Worm (Caenorhabditis elegans) whole organism, L4 larva: ENCODE data around the gene bcat-1.

Experiments used
- F44E2.7 ChIP-seq: fragments of 200-800 bp; sonication (Bioruptor generic); IDR thresholded peaks from 2 replicates; pipeline ENCODE4 v2.1.2; 2022; ENCODE audit warnings: missing genetic modification characterization, missing compliant biosample characterization
- T20F7.1 ChIP-seq: fragments of 200-800 bp; sonication (Bioruptor generic); optimal IDR thresholded peaks from 2 replicates; lab custom pipeline; 2018; ENCODE audit warnings: mild to moderate bottlenecking, missing genetic modification characterization, missing compliant biosample characterization
- T26A8.4 ChIP-seq: fragments of 200-800 bp; sonication (Bioruptor generic); IDR thresholded peaks from 2 replicates; pipeline ENCODE4 v1.3.6; 2022; ENCODE audit warnings: missing genetic modification characterization, missing compliant biosample characterization
- Y105C5A.15 ChIP-seq: fragments of 200-800 bp; sonication (Bioruptor generic); IDR thresholded peaks from 2 replicates; pipeline ENCODE4 v1.3.6; 2022; ENCODE audit warnings: missing genetic modification characterization, missing compliant biosample characterization
- Y75B8A.6 ChIP-seq: fragments of 200-800 bp; sonication (Bioruptor generic); IDR thresholded peaks from 2 replicates; pipeline ENCODE4 v1.3.6; 2022; ENCODE audit warnings: missing genetic modification reagents, missing genetic modification characterization, missing compliant biosample characterization
- ZK337.2 ChIP-seq: fragments of 200-800 bp; sonication (Bioruptor generic); IDR thresholded peaks from 2 replicates; pipeline ENCODE4 v1.3.6; 2022; ENCODE audit warnings: missing genetic modification reagents, missing genetic modification characterization, missing compliant biosample characterization
- ZK546.5 ChIP-seq, 2 experiments: sonication (generic microtip); optimal IDR thresholded peaks; 2 replicates each; lab custom pipeline; 2017; ENCODE audit warnings: missing biosample characterization in 2 of 2, missing genetic modification characterization in 2 of 2
- aha-1 ChIP-seq: fragments of 150-350 bp; peaks from one replicate; lab custom pipeline; 2014; ENCODE audit warnings: missing biosample characterization, missing genetic modification characterization
- arid-1 ChIP-seq: fragments of 200-800 bp; sonication (Bioruptor generic); conservative IDR thresholded peaks from 2 replicates; pipeline ENCODE4 v1.3.6; 2022; ENCODE audit warnings: missing genetic modification reagents, missing genetic modification characterization, missing compliant biosample characterization
- ceh-32 ChIP-seq: sonication (generic microtip); optimal IDR thresholded peaks from 2 replicates; lab custom pipeline; 2016; ENCODE audit warnings: mild to moderate bottlenecking, missing genetic modification characterization, missing compliant biosample characterization; ENCODE audit not compliant: poor library complexity
- ceh-82 ChIP-seq: sonication (generic microtip); optimal IDR thresholded peaks from 2 replicates; lab custom pipeline; 2017; ENCODE audit warnings: missing biosample characterization, missing genetic modification characterization
- ces-1 ChIP-seq: fragments of 150-350 bp; sonication (generic microtip); optimal IDR thresholded peaks from 4 replicates; lab custom pipeline; 2014; ENCODE audit warnings: missing biosample characterization, missing genetic modification reagents, missing genetic modification characterization
- cey-2 ChIP-seq: sonication (generic microtip); optimal IDR thresholded peaks from 3 replicates; lab custom pipeline; 2017; ENCODE audit warnings: missing genetic modification characterization, mild to moderate bottlenecking, missing compliant biosample characterization, antibody characterized with exemption, borderline replicate concordance; ENCODE audit not compliant: insufficient read depth
- daf-12 ChIP-seq: fragments of 150-350 bp; optimal IDR thresholded peaks from 2 replicates; lab custom pipeline; 2014; ENCODE audit warnings: missing biosample characterization, missing genetic modification reagents, missing genetic modification characterization
- egl-27 ChIP-seq: sonication (generic microtip); optimal IDR thresholded peaks from 3 replicates; lab custom pipeline; 2017; ENCODE audit warnings: missing biosample characterization, missing genetic modification reagents, missing genetic modification characterization
- gei-8 ChIP-seq: fragments of 200-800 bp; sonication (Bioruptor generic); optimal IDR thresholded peaks from 2 replicates; lab custom pipeline; 2018; ENCODE audit warnings: mild to moderate bottlenecking, missing genetic modification characterization, missing compliant biosample characterization
- hif-1 ChIP-seq, 2 experiments: sonication (generic microtip); optimal IDR thresholded peaks; 2 replicates each; lab custom pipeline; 2016 to 2017; ENCODE audit warnings: missing compliant biosample characterization in 2 of 2, missing genetic modification characterization in 2 of 2, missing genetic modification reagents in 2 of 2, missing genotype in 2 of 2, mild to moderate bottlenecking in 1 of 2
- hlh-11 ChIP-seq: fragments of 200-800 bp; sonication (Bioruptor generic); optimal IDR thresholded peaks from 2 replicates; lab custom pipeline; 2018; ENCODE audit warnings: mild to moderate bottlenecking, missing genetic modification characterization, missing compliant biosample characterization
- hlh-30 ChIP-seq: sonication (generic microtip); optimal IDR thresholded peaks from 2 replicates; lab custom pipeline; 2017; ENCODE audit warnings: antibody characterized with exemption, mild to moderate bottlenecking, missing genetic modification characterization, missing compliant biosample characterization; ENCODE audit not compliant: insufficient read depth
- hmg-1.1 ChIP-seq: fragments of 200-800 bp; sonication (Bioruptor generic); IDR thresholded peaks from 2 replicates; pipeline ENCODE4 v1.3.6; 2022; ENCODE audit warnings: missing genetic modification reagents, missing genetic modification characterization, missing compliant biosample characterization
- lin-38 ChIP-seq: fragments of 200-800 bp; sonication (Bioruptor generic); IDR thresholded peaks from 2 replicates; pipeline ENCODE4 v1.3.6; 2022; ENCODE audit warnings: missing genetic modification reagents, missing genetic modification characterization, missing compliant biosample characterization
- lin-39 ChIP-seq: fragments of 150-350 bp; optimal IDR thresholded peaks from 2 replicates; lab custom pipeline; 2014; ENCODE audit warnings: missing biosample characterization, missing genetic modification reagents, missing genetic modification characterization
- lsy-2 ChIP-seq, 2 experiments: fragments of 150-350 bp in 1 of 2; sonication (generic microtip) in 1 of 2; optimal IDR thresholded peaks; 2 replicates each; lab custom pipeline; 2014 to 2017; ENCODE audit warnings: missing biosample characterization in 2 of 2, missing genetic modification characterization in 2 of 2
- madf-5 ChIP-seq, 2 experiments: fragments of 200-800 bp; sonication (Bioruptor generic); IDR thresholded peaks; 2 replicates each; pipeline ENCODE4 v1.3.6; 2022; ENCODE audit warnings: missing compliant biosample characterization in 2 of 2, missing genetic modification characterization in 2 of 2
- madf-9 ChIP-seq: fragments of 200-800 bp; sonication (Bioruptor generic); conservative IDR thresholded peaks from 2 replicates; pipeline ENCODE4 v1.3.6; 2022; ENCODE audit warnings: missing genetic modification reagents, missing genetic modification characterization, missing compliant biosample characterization
- mdl-1 ChIP-seq, 2 experiments: fragments of 150-350 bp in 1 of 2; sonication (generic microtip) in 1 of 2; optimal IDR thresholded peaks; 2 replicates each; lab custom pipeline; 2014 to 2017; ENCODE audit warnings: missing biosample characterization in 2 of 2, missing genetic modification characterization in 2 of 2
- mep-1 ChIP-seq: fragments of 150-350 bp; sonication (generic microtip); optimal IDR thresholded peaks from 3 replicates; lab custom pipeline; 2014; ENCODE audit warnings: missing biosample characterization, missing genetic modification characterization
- mes-2 ChIP-seq: sonication (generic microtip); optimal IDR thresholded peaks from 2 replicates; lab custom pipeline; 2016; ENCODE audit warnings: missing genotype, mild to moderate bottlenecking, missing genetic modification characterization, missing compliant biosample characterization; ENCODE audit not compliant: poor library complexity, severe bottlenecking
- mxl-2 ChIP-seq: fragments of 200-800 bp; sonication (Bioruptor generic); conservative IDR thresholded peaks from 2 replicates; pipeline ENCODE4 v1.3.6; 2022; ENCODE audit warnings: missing genetic modification reagents, missing genetic modification characterization, missing compliant biosample characterization
- mxl-3 ChIP-seq: fragments of 200-800 bp; sonication (Bioruptor generic); optimal IDR thresholded peaks from 2 replicates; lab custom pipeline; 2018; ENCODE audit warnings: mild to moderate bottlenecking, missing genetic modification characterization, missing compliant biosample characterization
- nhr-102 ChIP-seq: sonication (generic microtip); optimal IDR thresholded peaks from 2 replicates; lab custom pipeline; 2016; ENCODE audit warnings: mild to moderate bottlenecking, missing genetic modification characterization, moderate library complexity, missing compliant biosample characterization
- nhr-11 ChIP-seq: fragments of 150-350 bp; optimal IDR thresholded peaks from 2 replicates; lab custom pipeline; 2014; ENCODE audit warnings: missing biosample characterization, missing genetic modification characterization
- nhr-111 ChIP-seq: fragments of 200-800 bp; sonication (Bioruptor generic); optimal IDR thresholded peaks from 2 replicates; lab custom pipeline; 2018; ENCODE audit warnings: mild to moderate bottlenecking, missing genetic modification characterization, missing compliant biosample characterization
- nhr-25 ChIP-seq: sonication (generic microtip); optimal IDR thresholded peaks from 2 replicates; lab custom pipeline; 2017; ENCODE audit warnings: missing genetic modification characterization, mild to moderate bottlenecking, missing compliant biosample characterization, antibody characterized with exemption, moderate library complexity, borderline replicate concordance; ENCODE audit not compliant: insufficient read depth
- nhr-28 ChIP-seq: fragments of 150-350 bp; optimal IDR thresholded peaks from 2 replicates; lab custom pipeline; 2014; ENCODE audit warnings: missing biosample characterization, missing genetic modification characterization
- nhr-41 ChIP-seq: fragments of 200-800 bp; sonication (Bioruptor generic); IDR thresholded peaks from 2 replicates; pipeline ENCODE4 v1.3.6; 2022; ENCODE audit warnings: missing genetic modification reagents, missing genetic modification characterization, missing compliant biosample characterization
- nhr-76 ChIP-seq: fragments of 150-350 bp; optimal IDR thresholded peaks from 2 replicates; lab custom pipeline; 2014; ENCODE audit warnings: missing biosample characterization, missing genetic modification characterization
- nhr-77 ChIP-seq: fragments of 150-350 bp; optimal IDR thresholded peaks from 2 replicates; lab custom pipeline; 2014; ENCODE audit warnings: missing biosample characterization, missing genetic modification characterization
- php-3 ChIP-seq: fragments of 200-800 bp; sonication (Bioruptor generic); IDR thresholded peaks from 2 replicates; pipeline ENCODE4 v1.3.6; 2022; ENCODE audit warnings: missing genetic modification reagents, missing genetic modification characterization, missing compliant biosample characterization
- snpc-1.2 ChIP-seq: fragments of 200-800 bp; sonication (Bioruptor generic); IDR thresholded peaks from 2 replicates; pipeline ENCODE4 v1.3.6; 2022; ENCODE audit warnings: missing genetic modification reagents, missing genetic modification characterization, missing compliant biosample characterization
- snpc-4 ChIP-seq: fragments of 150-350 bp; optimal IDR thresholded peaks from 2 replicates; lab custom pipeline; 2014; ENCODE audit warnings: missing biosample characterization, missing genetic modification characterization
- spr-1 ChIP-seq: sonication (generic microtip); optimal IDR thresholded peaks from 2 replicates; lab custom pipeline; 2016; ENCODE audit warnings: mild to moderate bottlenecking, missing genetic modification characterization, missing compliant biosample characterization
- tag-97 ChIP-seq: fragments of 200-800 bp; sonication (Bioruptor generic); IDR thresholded peaks from 2 replicates; pipeline ENCODE4 v1.3.6; 2022; ENCODE audit warnings: missing genetic modification characterization, missing compliant biosample characterization
- unc-130 ChIP-seq: sonication (generic microtip); optimal IDR thresholded peaks from 2 replicates; lab custom pipeline; 2016; ENCODE audit warnings: missing genetic modification reagents, missing genetic modification characterization, missing compliant biosample characterization
- unc-62 ChIP-seq, 3 experiments: fragments of 150-350 bp in 1 of 3; sonication (generic microtip); optimal IDR thresholded peaks in 2 of 3; peaks in 1 of 3; 1 replicate in 1 of 3; 2 replicates in 2 of 3; lab custom pipeline; 2014 to 2017; ENCODE audit warnings: missing biosample characterization in 3 of 3, missing genetic modification characterization in 3 of 3, missing genetic modification reagents in 3 of 3, missing genotype in 1 of 3
- zfp-3 ChIP-seq: fragments of 200-800 bp; sonication (Bioruptor generic); conservative IDR thresholded peaks from 2 replicates; pipeline ENCODE4 v1.3.6; 2022; ENCODE audit warnings: missing genetic modification reagents, missing genetic modification characterization, missing compliant biosample characterization
- ztf-11 ChIP-seq: fragments of 150-350 bp; optimal IDR thresholded peaks from 2 replicates; lab custom pipeline; 2014; ENCODE audit warnings: missing biosample characterization, missing genetic modification characterization

Gene bcat-1

DNA sequence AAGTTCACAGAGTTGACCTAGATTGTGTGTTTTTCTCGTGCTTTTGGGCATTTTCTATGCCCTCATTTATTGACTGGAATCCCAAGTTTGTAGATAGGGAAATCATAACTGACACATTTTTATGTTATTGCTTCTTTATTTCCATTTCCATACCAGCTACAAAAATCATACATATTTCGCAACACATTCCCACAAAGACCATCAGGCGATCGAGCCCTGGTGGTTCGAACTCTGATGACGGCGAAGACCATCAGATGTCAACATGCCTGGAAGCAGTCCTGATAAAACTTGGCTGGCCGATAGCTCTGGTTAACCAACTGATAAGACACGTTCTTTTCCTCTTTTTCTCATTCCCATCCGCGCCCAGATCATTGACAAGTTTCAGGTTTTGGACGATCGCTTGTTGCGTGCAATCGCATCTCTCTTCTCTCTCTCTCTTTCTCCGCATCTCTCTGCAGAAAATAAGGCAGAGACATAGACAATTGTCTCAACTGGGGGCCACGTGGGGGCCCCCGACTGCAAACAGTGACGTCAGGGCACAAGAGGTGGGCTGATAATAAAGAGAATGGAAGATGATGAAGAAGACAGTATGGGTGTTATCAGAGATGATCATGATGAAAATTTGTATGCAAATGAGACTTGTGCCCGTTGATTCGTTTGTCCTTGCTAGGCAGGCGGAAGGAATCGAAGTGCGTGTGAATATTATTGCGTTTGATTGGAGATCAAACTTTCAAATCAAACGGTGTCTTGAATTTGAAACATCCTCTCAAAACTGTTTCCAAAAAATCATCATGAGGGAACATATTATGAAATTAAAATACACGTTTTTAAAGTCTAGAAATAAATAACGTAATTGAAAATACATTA is 5.0 kb upstream of the bcat-1 start:
- TF ChIP-seq unc-62 (GFP tag; optimal IDR thresholded peaks at IDR 0.05 in 1 of 2; lab: Kevin White, UChicago) (peak; percentile 60 to 100), unc-62 (tag; optimal IDR thresholded peaks at IDR 0.05; lab: Kevin White, UChicago) (no peak), arid-1 (GFP tag; lab: Robert Waterston, UW) (no peak; the same call in 1 of the 2 replicates), ceh-32 (no peak), T20F7.1 (GFP tag; lab: Kevin White, UChicago) (peak; percentile 66), madf-9 (GFP tag; lab: Robert Waterston, UW) (peak; percentile 74), nhr-77 (tag; lab: Kevin White, UChicago) (peak; percentile 92), php-3 (peak; percentile 86), ceh-82 (tag; lab: Kevin White, UChicago) (no peak), mes-2 (tag; lab: Kevin White, UChicago) (peak; percentile 55), mxl-3 (GFP tag; lab: Kevin White, UChicago) (peak; percentile 99), hif-1 (tag; optimal IDR thresholded peaks at IDR 0.05; lab: Kevin White, UChicago) (peak; percentile 15 to 87), tag-97 (no peak), lin-39 (tag; lab: Kevin White, UChicago) (no peak), nhr-11 (tag; lab: Kevin White, UChicago) (peak; percentile 84), daf-12 (tag; lab: Kevin White, UChicago) (no peak), zfp-3 (GFP tag; lab: Robert Waterston, UW) (peak; percentile 72), hmg-1.1 (GFP tag; lab: Robert Waterston, UW) (peak; percentile 34; the same call in 1 of the 2 replicates), nhr-76 (tag; lab: Kevin White, UChicago) (peak; percentile 50), Y105C5A.15 (GFP tag; lab: Robert Waterston, UW) (no peak), hlh-30 (peak; percentile 88), Y75B8A.6 (GFP tag; lab: Robert Waterston, UW) (no peak), ces-1 (GFP tag; lab: Kevin White, UChicago) (no peak), snpc-4 (no peak), mep-1 (tag; lab: Kevin White, UChicago) (peak; percentile 91), mdl-1 (tag; optimal IDR thresholded peaks at IDR 0.05; lab: Kevin White, UChicago) (peak; percentile 99 to 100), lin-38 (GFP tag; lab: Robert Waterston, UW) (peak; percentile 55), nhr-28 (tag; lab: Kevin White, UChicago) (peak; percentile 96), nhr-102 (tag; lab: Kevin White, UChicago) (peak; percentile 98), gei-8 (GFP tag; lab: Kevin White, UChicago) (peak; percentile 100), aha-1 (peak; percentile 96), madf-5 (GFP tag; IDR thresholded peaks at IDR 0.05; lab: Robert Waterston, UW) (no peak), ztf-11 (tag; lab: Kevin White, UChicago) (no peak), nhr-111 (GFP tag; lab: Kevin White, UChicago) (no peak), mxl-2 (GFP tag; lab: Robert Waterston, UW) (0 out of 2 replicates have a peak, but pooled peaks have one; percentile 76), ZK546.5 (tag; optimal IDR thresholded peaks at IDR 0.05; lab: Kevin White, UChicago) (no peak), unc-130 (GFP tag; lab: Kevin White, UChicago) (no peak), lsy-2 (tag; optimal IDR thresholded peaks at IDR 0.05; lab: Kevin White, UChicago) (peak; percentile 48 to 77), F44E2.7 (GFP tag; lab: Robert Waterston, UW) (no peak), cey-2 (peak; percentile 80), hlh-11 (peak; percentile 100), T26A8.4 (GFP tag; lab: Robert Waterston, UW) (peak; percentile 88), nhr-41 (GFP tag; lab: Robert Waterston, UW) (peak; percentile 88), spr-1 (tag; lab: Kevin White, UChicago) (peak; percentile 68), snpc-1.2 (GFP tag; lab: Robert Waterston, UW) (no peak), ZK337.2 (GFP tag; lab: Robert Waterston, UW) (no peak), egl-27 (no peak), nhr-25 (tag; lab: Kevin White, UChicago) (peak; percentile 42)
